Fruit fly (Drosophila melanogaster) whole organism, pupa: ENCODE data around the gene CG15255.

Source experiments
- CG13204 ChIP-seq: fragments of 200-800 bp; sonication (Bioruptor generic); optimal IDR thresholded peaks from 2 replicates; lab custom pipeline; 2018; ENCODE audit warnings: missing biosample characterization, mild to moderate bottlenecking, missing genetic modification characterization, moderate library complexity
- CG15710 ChIP-seq: fragments of 200-800 bp; sonication (Bioruptor generic); optimal IDR thresholded peaks from 2 replicates; lab custom pipeline; 2018; ENCODE audit warnings: missing biosample characterization, mild to moderate bottlenecking, missing genetic modification characterization, moderate library complexity
- CG4496 ChIP-seq: fragments of 200-800 bp; sonication (Bioruptor generic); IDR thresholded peaks from 3 replicates; pipeline ENCODE4 v1.3.6; 2022; ENCODE audit warnings: missing biosample characterization, missing genetic modification characterization
- CG8159 ChIP-seq: fragments of 200-800 bp; sonication (Bioruptor generic); optimal IDR thresholded peaks from 3 replicates; lab custom pipeline; 2018; ENCODE audit warnings: missing biosample characterization, mild to moderate bottlenecking, missing genetic modification characterization, moderate library complexity
- CG8301 ChIP-seq: fragments of 200-800 bp; sonication (Bioruptor generic); optimal IDR thresholded peaks from 2 replicates; lab custom pipeline; 2018; ENCODE audit warnings: missing biosample characterization, mild to moderate bottlenecking, missing genetic modification characterization
- CG9948 ChIP-seq: fragments of 200-800 bp; sonication (Bioruptor generic); optimal IDR thresholded peaks from 2 replicates; lab custom pipeline; 2018; ENCODE audit warnings: missing biosample characterization, mild to moderate bottlenecking, missing genetic modification characterization, moderate library complexity
- EcR ChIP-seq: fragments of 200-800 bp; sonication (Bioruptor generic); optimal IDR thresholded peaks from 3 replicates; lab custom pipeline; 2019; ENCODE audit warnings: missing biosample characterization, missing genetic modification characterization, mild to moderate bottlenecking, moderate library complexity, missing genetic modification reagents
- Ets98B ChIP-seq: fragments of 200-800 bp; sonication (Bioruptor generic); IDR thresholded peaks from 2 replicates; pipeline ENCODE4 v1.3.6; 2022; ENCODE audit warnings: missing biosample characterization, missing genetic modification characterization
- Pif1A ChIP-seq: fragments of 200-800 bp; sonication (Bioruptor generic); optimal IDR thresholded peaks from 3 replicates; lab custom pipeline; 2016; ENCODE audit warnings: missing biosample characterization, missing genetic modification characterization
- Snoo ChIP-seq: fragments of 200-800 bp; sonication (Bioruptor generic); optimal IDR thresholded peaks from 3 replicates; lab custom pipeline; 2017; ENCODE audit warnings: missing biosample characterization, mild to moderate bottlenecking, missing genetic modification characterization, inconsistent platforms
- fd96Ca ChIP-seq: fragments of 200-800 bp; sonication (Bioruptor generic); IDR thresholded peaks from 3 replicates; pipeline ENCODE4 v1.3.6; 2022; ENCODE audit warnings: missing biosample characterization, missing genetic modification characterization
- gl ChIP-seq: fragments of 200-800 bp; sonication (Bioruptor generic); optimal IDR thresholded peaks from 2 replicates; lab custom pipeline; 2018; ENCODE audit warnings: missing biosample characterization, mild to moderate bottlenecking, missing genetic modification characterization

dm6 chr2L:15629596-15630168 is 18.2 kb upstream of the CG15255 start, which contains the start of gene CG18480:
- no peak for TF ChIP-seq CG9948 (tag; lab: Kevin White, UChicago)
- TF ChIP-seq Snoo (tag; lab: Kevin White, UChicago) = no peak
- no peak for TF ChIP-seq Pif1A (GFP tag; lab: Kevin White, UChicago)
- TF ChIP-seq gl (tag; lab: Kevin White, UChicago) = no peak
- TF ChIP-seq EcR (GFP tag; lab: Kevin White, UChicago) = no peak
- no peak for TF ChIP-seq CG15710
- TF ChIP-seq CG13204 (GFP tag; lab: Kevin White, UChicago) = no peak
- TF ChIP-seq Ets98B (GFP tag; lab: Robert Waterston, UW) = no peak
- no peak for TF ChIP-seq CG8301 (tag; lab: Kevin White, UChicago)
- no peak for TF ChIP-seq CG4496 (GFP tag; lab: Robert Waterston, UW)
- TF ChIP-seq CG8159 (tag; lab: Kevin White, UChicago) = no peak
- no peak for TF ChIP-seq fd96Ca (GFP tag; lab: Robert Waterston, UW)
